Worm (Caenorhabditis elegans): Measurements from ENCODE around the gene ubh-1.

Gene ubh-1

ce11 chrV:6549871-6550270 is 38.7 kb upstream of the ubh-1 start, which contains the start of gene lipl-4:
Gene lipl-4, plus strand, starts transcription at chrV:6550171.
- no peak for TF ChIP-seq elt-2 (tag; optimal IDR thresholded peaks at IDR 0.05)
- TF ChIP-seq blmp-1 (tag; optimal IDR thresholded peaks at IDR 0.05) = no peak
- no peak for TF ChIP-seq ceh-82 (tag; optimal IDR thresholded peaks at IDR 0.05)
- no peak for TF ChIP-seq dsc-1 (tag; optimal IDR thresholded peaks at IDR 0.05)
- TF ChIP-seq isw-1 (GFP tag; IDR thresholded peaks at IDR 0.05) = no peak
- no peak for TF ChIP-seq nhr-12 (tag; optimal IDR thresholded peaks at IDR 0.05)
- TF ChIP-seq nhr-28 (tag; optimal IDR thresholded peaks at IDR 0.05) = no peak
- no peak for TF ChIP-seq zag-1 (tag; optimal IDR thresholded peaks at IDR 0.05)
- TF ChIP-seq egl-13 (tag; optimal IDR thresholded peaks at IDR 0.05) = no peak
- no peak for TF ChIP-seq mdl-1 (tag; optimal IDR thresholded peaks at IDR 0.05)
- TF ChIP-seq zip-4 (GFP tag; optimal IDR thresholded peaks at IDR 0.05) = no peak
- no peak for TF ChIP-seq xbp-1 (tag; optimal IDR thresholded peaks at IDR 0.05)
- TF ChIP-seq lin-13 (GFP tag; optimal IDR thresholded peaks at IDR 0.05) = no peak
- no peak for TF ChIP-seq swsn-7 (tag; optimal IDR thresholded peaks at IDR 0.05)
- TF ChIP-seq mab-9 (GFP tag; IDR thresholded peaks at IDR 0.05) = no peak
- no peak for TF ChIP-seq lin-35 (GFP tag; optimal IDR thresholded peaks at IDR 0.05)
- no peak for TF ChIP-seq nhr-71 (tag; optimal IDR thresholded peaks at IDR 0.05)
- no peak for TF ChIP-seq rnt-1 (tag; optimal IDR thresholded peaks at IDR 0.05)

ce11 chrV:6549148-6549547 is 37.9 kb upstream of the ubh-1 start, which contains the start of gene K04A8.20:
Gene K04A8.20, plus strand, starts transcription at chrV:6549448.
- TF ChIP-seq efl-1 (optimal IDR thresholded peaks at IDR 0.05) (no peak), efl-1 (GFP tag; optimal IDR thresholded peaks at IDR 0.05 in 1 of 2) (peak in 1 of 2 experiments; percentile 83), nhr-19 (GFP tag; conservative IDR thresholded peaks at IDR 0.05) (no peak)

ce11 chrV:6548309-6548708 is 37.1 kb upstream of the ubh-1 start:
- TF ChIP-seq efl-1 (optimal IDR thresholded peaks at IDR 0.05) (no peak), efl-1 (GFP tag; optimal IDR thresholded peaks at IDR 0.05 in 1 of 2) (peak in 1 of 2 experiments; percentile 21), efl-3 (GFP tag; optimal IDR thresholded peaks at IDR 0.05) (no peak)

DNA sequence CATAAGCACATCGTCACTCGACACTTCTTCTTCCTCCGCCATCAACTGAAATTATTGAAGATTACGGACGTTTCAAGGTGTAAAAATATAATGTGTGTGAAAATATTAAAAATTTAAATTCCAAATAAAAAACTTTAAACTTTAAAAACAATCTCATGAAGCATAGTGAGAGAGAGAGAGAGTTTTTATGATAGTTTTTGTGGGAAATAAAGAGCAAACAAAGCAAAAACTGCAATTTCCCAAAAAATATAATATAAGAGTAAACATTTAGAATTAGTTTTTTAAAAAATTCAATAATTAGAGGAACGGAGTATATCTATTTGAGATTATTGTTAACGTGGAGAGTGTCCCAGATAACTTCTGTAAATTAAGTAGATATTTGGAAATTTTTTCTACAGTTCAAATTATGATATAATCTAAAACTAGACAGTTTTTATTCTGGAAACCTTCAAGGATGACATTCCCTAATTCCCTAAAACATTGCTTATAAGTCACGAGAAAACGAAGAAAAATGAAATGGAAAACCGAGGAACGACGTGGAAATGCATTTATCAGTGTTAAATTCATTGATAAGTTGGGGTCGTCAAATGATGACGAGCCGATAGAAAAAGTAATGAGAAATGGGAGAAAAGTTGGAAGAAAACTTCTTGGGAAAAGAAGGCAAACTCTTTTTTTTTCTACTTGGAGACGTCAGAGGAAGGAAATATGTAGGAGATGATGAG is 35.4 kb upstream of the ubh-1 start, which contains the start of gene dre-1:
TSS of gene dre-1 (minus strand) at position 51 of the 722 bp plus-strand sequence.
- TF ChIP-seq efl-1 (optimal IDR thresholded peaks at IDR 0.05) (no peak), efl-1 (GFP tag; optimal IDR thresholded peaks at IDR 0.05 in 1 of 2) (peak in 1 of 2 experiments; percentile 35), pqm-1 (tag; optimal IDR thresholded peaks at IDR 0.05) (no peak), lin-35 (GFP tag; optimal IDR thresholded peaks at IDR 0.05) (peak in 1 of 2 experiments; percentile 12), egl-27 (tag; optimal IDR thresholded peaks at IDR 0.05) (no peak), fkh-10 (GFP tag; optimal IDR thresholded peaks at IDR 0.05) (no peak)

ce11 chrV:6544999-6545398 is 33.8 kb upstream of the ubh-1 start:
- no peak for TF ChIP-seq fkh-4 (tag; optimal IDR thresholded peaks at IDR 0.05; ENCODE audit: borderline replicate concordance)
- TF ChIP-seq snpc-4 (tag; optimal IDR thresholded peaks at IDR 0.05) = no peak
- TF ChIP-seq isw-1 (GFP tag; IDR thresholded peaks at IDR 0.05) = no peak
- no peak for TF ChIP-seq ceh-88 (GFP tag; IDR thresholded peaks at IDR 0.05)
- TF ChIP-seq lin-15B (tag; optimal IDR thresholded peaks at IDR 0.05) = no peak
- peak; percentile 37 for TF ChIP-seq blmp-1 (tag; optimal IDR thresholded peaks at IDR 0.05)
- no peak for TF ChIP-seq sox-4 (tag; optimal IDR thresholded peaks at IDR 0.05)
- peak; percentile 42 for TF ChIP-seq snu-23 (GFP tag; optimal IDR thresholded peaks at IDR 0.05)
- no peak for TF ChIP-seq unc-130 (tag; optimal IDR thresholded peaks at IDR 0.05)
- TF ChIP-seq nhr-11 (tag; optimal IDR thresholded peaks at IDR 0.05) = no peak
- TF ChIP-seq ceh-63 (GFP tag; optimal IDR thresholded peaks at IDR 0.05) = no peak
- no peak for TF ChIP-seq fos-1 (tag; optimal IDR thresholded peaks at IDR 0.05)
- TF ChIP-seq mep-1 (tag; optimal IDR thresholded peaks at IDR 0.05) = peak; percentile 40
- no peak for TF ChIP-seq lin-39 (tag; optimal IDR thresholded peaks at IDR 0.05)
- TF ChIP-seq ceh-82 (tag; optimal IDR thresholded peaks at IDR 0.05) = no peak
- no peak for TF ChIP-seq hlh-4 (tag; optimal IDR thresholded peaks at IDR 0.05)
- peak; percentile 41 for TF ChIP-seq nhr-20 (tag; optimal IDR thresholded peaks at IDR 0.05)
- TF ChIP-seq Y116A8C.19 (tag; optimal IDR thresholded peaks at IDR 0.05; ENCODE audit: borderline replicate concordance) = no peak
- no peak for TF ChIP-seq nhr-19 (GFP tag; conservative IDR thresholded peaks at IDR 0.05)
- TF ChIP-seq nhr-71 (tag; optimal IDR thresholded peaks at IDR 0.05) = peak; percentile 6
- TF ChIP-seq jun-1 (tag; optimal IDR thresholded peaks at IDR 0.05) = no peak
- no peak for TF ChIP-seq tbx-2 (tag; optimal IDR thresholded peaks at IDR 0.05)
- no peak for TF ChIP-seq pqm-1 (tag; optimal IDR thresholded peaks at IDR 0.05)
- peak; percentile 28 for TF ChIP-seq nhr-90 (tag; optimal IDR thresholded peaks at IDR 0.05; ENCODE audit: poor library complexity)
- no peak for TF ChIP-seq efl-3 (GFP tag; optimal IDR thresholded peaks at IDR 0.05)

All from whole organism, L1 larva.